Fruit fly (Drosophila melanogaster) whole organism, embryonic: Measurements from ENCODE around the gene Cyp1.

ENCODE experiments used
- Atf-2 ChIP-seq: fragments of 200-800 bp; sonication (Bioruptor generic); optimal IDR thresholded peaks from 2 replicates; lab custom pipeline; 2016; ENCODE audit warnings: missing biosample characterization, missing genetic modification characterization
- Atf6 ChIP-seq: fragments of 200-800 bp; sonication (Bioruptor generic); IDR thresholded peaks from 2 replicates; pipeline ENCODE4 v1.3.6; 2022; ENCODE audit warnings: missing biosample characterization, missing genetic modification characterization
- Blimp-1 ChIP-seq: fragments of 200-800 bp; sonication (Bioruptor generic); optimal IDR thresholded peaks from 3 replicates; lab custom pipeline; 2018; ENCODE audit warnings: missing biosample characterization, missing genetic modification characterization, mild to moderate bottlenecking, moderate library complexity, missing genetic modification reagents
- CG10979 ChIP-seq: fragments of 200-800 bp; sonication (Bioruptor generic); optimal IDR thresholded peaks from 2 replicates; lab custom pipeline; 2018; ENCODE audit warnings: missing biosample characterization, mild to moderate bottlenecking, missing genetic modification characterization, moderate library complexity
- CG12299 ChIP-seq: fragments of 200-800 bp; sonication (Bioruptor generic); optimal IDR thresholded peaks from 2 replicates; lab custom pipeline; 2018; ENCODE audit warnings: missing biosample characterization, mild to moderate bottlenecking, missing genetic modification characterization
- CG13624 ChIP-seq: fragments of 200-800 bp; sonication (Bioruptor generic); optimal IDR thresholded peaks from 2 replicates; lab custom pipeline; 2016; ENCODE audit warnings: missing biosample characterization, missing genetic modification characterization
- CG1529 ChIP-seq: fragments of 200-800 bp; sonication (Bioruptor generic); optimal IDR thresholded peaks from 3 replicates; lab custom pipeline; 2018; ENCODE audit warnings: missing biosample characterization, missing genetic modification characterization
- CG1647 ChIP-seq: fragments of 200-800 bp; sonication (Bioruptor generic); optimal IDR thresholded peaks from 3 replicates; lab custom pipeline; 2016; ENCODE audit warnings: missing biosample characterization, missing genetic modification characterization
- CG17361 ChIP-seq: fragments of 200-800 bp; sonication (Bioruptor generic); IDR thresholded peaks from 3 replicates; pipeline ENCODE4 v1.3.6; 2022; ENCODE audit warnings: missing biosample characterization, missing genetic modification characterization
- CG2889 ChIP-seq: fragments of 200-800 bp; sonication (Bioruptor generic); IDR thresholded peaks from 3 replicates; pipeline ENCODE4 v1.3.6; 2022; ENCODE audit warnings: missing biosample characterization, missing genetic modification characterization
- CG30403 ChIP-seq: fragments of 200-800 bp; sonication (Bioruptor generic); optimal IDR thresholded peaks from 3 replicates; lab custom pipeline; 2016; ENCODE audit warnings: missing biosample characterization, missing genetic modification characterization
- CG32767 ChIP-seq: fragments of 200-800 bp; sonication (Bioruptor generic); IDR thresholded peaks from 2 replicates; pipeline ENCODE4 v1.3.6; 2022; ENCODE audit warnings: missing biosample characterization, missing genetic modification characterization
- CG34224 ChIP-seq: fragments of 200-800 bp; sonication (Bioruptor generic); IDR thresholded peaks from 3 replicates; pipeline ENCODE4 v1.3.6; 2022; ENCODE audit warnings: missing biosample characterization, missing genetic modification characterization; ENCODE audit not compliant: partially characterized antibody
- CG43689 ChIP-seq: fragments of 200-800 bp; sonication (Bioruptor generic); IDR thresholded peaks from 2 replicates; pipeline ENCODE4 v1.3.6; 2022; ENCODE audit warnings: missing biosample characterization, missing genetic modification characterization
- CG4820 ChIP-seq: fragments of 200-800 bp; sonication (Bioruptor generic); optimal IDR thresholded peaks from 3 replicates; lab custom pipeline; 2016; ENCODE audit warnings: missing biosample characterization, missing genetic modification characterization
- CG6175 ChIP-seq: fragments of 200-800 bp; sonication (Bioruptor generic); IDR thresholded peaks from 3 replicates; pipeline ENCODE4 v1.3.6; 2022; ENCODE audit warnings: missing biosample characterization, missing genetic modification characterization
- CG6689 ChIP-seq: fragments of 200-800 bp; sonication (Bioruptor generic); IDR thresholded peaks from 2 replicates; pipeline ENCODE4 v1.3.6; 2022; ENCODE audit warnings: missing biosample characterization, missing genetic modification characterization
- CG7928 ChIP-seq: fragments of 200-800 bp; sonication (Bioruptor generic); optimal IDR thresholded peaks from 2 replicates; lab custom pipeline; 2017; ENCODE audit warnings: missing biosample characterization, mild to moderate bottlenecking, missing genetic modification characterization
- CG8944 ChIP-seq: fragments of 200-800 bp; sonication (Bioruptor generic); optimal IDR thresholded peaks from 3 replicates; lab custom pipeline; 2016; ENCODE audit warnings: missing biosample characterization, missing genetic modification characterization
- CG9797 ChIP-seq: fragments of 200-800 bp; sonication (Bioruptor generic); optimal IDR thresholded peaks from 3 replicates; lab custom pipeline; 2018; ENCODE audit warnings: missing biosample characterization, mild to moderate bottlenecking, missing genetic modification characterization
- CG9876 ChIP-seq: fragments of 200-800 bp; sonication (Bioruptor generic); optimal IDR thresholded peaks from 2 replicates; lab custom pipeline; 2016; ENCODE audit warnings: missing biosample characterization, missing genetic modification characterization
- CG9932 ChIP-seq: fragments of 200-800 bp; sonication (Bioruptor generic); IDR thresholded peaks from 2 replicates; pipeline ENCODE4 v1.3.6; 2022; ENCODE audit warnings: missing biosample characterization, missing genetic modification characterization
- D19A ChIP-seq: fragments of 200-800 bp; optimal IDR thresholded peaks from 3 replicates; lab custom pipeline; 2019; ENCODE audit warnings: missing biosample characterization, mild to moderate bottlenecking, missing genetic modification characterization, moderate library complexity
- Drgx ChIP-seq: fragments of 200-800 bp; sonication (Bioruptor generic); IDR thresholded peaks from 2 replicates; pipeline ENCODE4 v1.3.6; 2022; ENCODE audit warnings: missing biosample characterization, missing genetic modification characterization
- Fer1 ChIP-seq: fragments of 200-800 bp; sonication (Bioruptor generic); optimal IDR thresholded peaks from 2 replicates; lab custom pipeline; 2017; ENCODE audit warnings: missing biosample characterization, mild to moderate bottlenecking, missing genetic modification characterization
- HLHmδ ChIP-seq: fragments of 200-800 bp; sonication (Bioruptor generic); optimal IDR thresholded peaks from 2 replicates; lab custom pipeline; 2018; ENCODE audit warnings: missing biosample characterization, mild to moderate bottlenecking, missing genetic modification characterization, moderate library complexity
- Hey ChIP-seq: fragments of 200-800 bp; sonication (Bioruptor generic); optimal IDR thresholded peaks from 3 replicates; lab custom pipeline; 2018; ENCODE audit warnings: missing biosample characterization, mild to moderate bottlenecking, missing genetic modification characterization
- NC2α ChIP-seq: fragments of 200-800 bp; sonication (Bioruptor generic); optimal IDR thresholded peaks from 2 replicates; lab custom pipeline; 2016; ENCODE audit warnings: missing biosample characterization, missing genetic modification characterization
- NfI ChIP-seq: fragments of 200-800 bp; sonication (Bioruptor generic); optimal IDR thresholded peaks from 3 replicates; lab custom pipeline; 2018; ENCODE audit warnings: missing biosample characterization, mild to moderate bottlenecking, missing genetic modification characterization, moderate library complexity
- Oli ChIP-seq: fragments of 200-800 bp; sonication (Bioruptor generic); optimal IDR thresholded peaks from 2 replicates; lab custom pipeline; 2018; ENCODE audit warnings: missing biosample characterization, mild to moderate bottlenecking, missing genetic modification characterization, moderate library complexity
- PHDP ChIP-seq: fragments of 200-800 bp; sonication (Bioruptor generic); optimal IDR thresholded peaks from 3 replicates; lab custom pipeline; 2018; ENCODE audit warnings: missing biosample characterization, mild to moderate bottlenecking, missing genetic modification characterization, moderate library complexity
- Ravus ChIP-seq: fragments of 200-800 bp; sonication (Bioruptor generic); IDR thresholded peaks from 2 replicates; pipeline ENCODE4 v1.3.6; 2022; ENCODE audit warnings: missing biosample characterization, missing genetic modification characterization
- bowl ChIP-seq: fragments of 200-800 bp; sonication (Bioruptor generic); IDR thresholded peaks from 2 replicates; pipeline ENCODE4 v1.3.6; 2022; ENCODE audit warnings: missing biosample characterization, missing genetic modification characterization
- cas ChIP-seq: fragments of 200-800 bp; sonication (Bioruptor generic); IDR thresholded peaks from 2 replicates; pipeline ENCODE4 v1.3.6; 2022; ENCODE audit warnings: missing biosample characterization, missing genetic modification characterization
- chif ChIP-seq, 2 experiments: fragments of 200-800 bp; sonication (Bioruptor generic); optimal IDR thresholded peaks; 3 replicates each; lab custom pipeline; 2016; ENCODE audit warnings: missing biosample characterization in 2 of 2, missing genetic modification characterization in 2 of 2
- ci ChIP-seq: fragments of 200-800 bp; sonication (Bioruptor generic); IDR thresholded peaks from 3 replicates; pipeline ENCODE4 v1.3.6; 2022; ENCODE audit warnings: missing biosample characterization, missing genetic modification characterization
- crp ChIP-seq, 2 experiments: fragments of 200-800 bp; sonication (Bioruptor generic); optimal IDR thresholded peaks; 2 replicates in 1 of 2; 3 replicates in 1 of 2; lab custom pipeline; 2017; ENCODE audit warnings: missing biosample characterization in 2 of 2, missing genetic modification characterization in 2 of 2, mild to moderate bottlenecking in 1 of 2, moderate library complexity in 1 of 2
- fru ChIP-seq: fragments of >200 bp; optimal IDR thresholded peaks from 2 replicates; lab custom pipeline; 2017
- gro ChIP-seq: fragments of 200-800 bp; sonication (Bioruptor generic); optimal IDR thresholded peaks from 2 replicates; lab custom pipeline; 2016; ENCODE audit warnings: missing biosample characterization, missing genetic modification characterization
- kah ChIP-seq: fragments of 200-800 bp; sonication (Bioruptor generic); optimal IDR thresholded peaks from 2 replicates; lab custom pipeline; 2018; ENCODE audit warnings: missing biosample characterization, mild to moderate bottlenecking, missing genetic modification characterization
- luna ChIP-seq: fragments of 200-800 bp; sonication (Bioruptor generic); optimal IDR thresholded peaks from 2 replicates; lab custom pipeline; 2016; ENCODE audit warnings: missing biosample characterization, missing genetic modification characterization
- psq ChIP-seq: fragments of 200-800 bp; sonication (Bioruptor generic); optimal IDR thresholded peaks from 2 replicates; lab custom pipeline; 2017; ENCODE audit warnings: missing biosample characterization, missing genetic modification characterization
- run ChIP-seq: fragments of 200-800 bp; sonication (Bioruptor generic); optimal IDR thresholded peaks from 3 replicates; lab custom pipeline; 2018; ENCODE audit warnings: missing biosample characterization, mild to moderate bottlenecking, missing genetic modification characterization
- schlank ChIP-seq: fragments of 200-800 bp; sonication (Bioruptor generic); optimal IDR thresholded peaks from 2 replicates; lab custom pipeline; 2018; ENCODE audit warnings: missing biosample characterization, mild to moderate bottlenecking, missing genetic modification characterization
- sisA ChIP-seq: fragments of 200-800 bp; sonication (Bioruptor generic); IDR thresholded peaks from 2 replicates; pipeline ENCODE4 v1.3.6; 2022; ENCODE audit warnings: missing biosample characterization, missing genetic modification characterization
- slou ChIP-seq: fragments of 200-800 bp; sonication (Bioruptor generic); optimal IDR thresholded peaks from 3 replicates; lab custom pipeline; 2016; ENCODE audit warnings: missing biosample characterization, missing genetic modification characterization
- stc ChIP-seq: fragments of 200-800 bp; sonication (Bioruptor generic); IDR thresholded peaks from 2 replicates; pipeline ENCODE4 v1.3.6; 2022; ENCODE audit warnings: missing biosample characterization, missing genetic modification characterization
- sug ChIP-seq: fragments of 200-800 bp; optimal IDR thresholded peaks from 2 replicates; lab custom pipeline; 2019; ENCODE audit warnings: missing biosample characterization, mild to moderate bottlenecking, missing genetic modification characterization, moderate library complexity
- unpg ChIP-seq: fragments of 200-800 bp; sonication (Bioruptor generic); optimal IDR thresholded peaks from 3 replicates; lab custom pipeline; 2018; ENCODE audit warnings: missing biosample characterization, mild to moderate bottlenecking, missing genetic modification characterization, moderate library complexity
- zen ChIP-seq: fragments of 200-800 bp; sonication (Bioruptor generic); optimal IDR thresholded peaks from 3 replicates; lab custom pipeline; 2018; ENCODE audit warnings: missing biosample characterization, mild to moderate bottlenecking, missing genetic modification characterization, moderate library complexity
- zen2 ChIP-seq: fragments of 200-800 bp; sonication (Bioruptor generic); IDR thresholded peaks from 3 replicates; pipeline ENCODE4 v1.3.6; 2022; ENCODE audit warnings: missing biosample characterization, missing genetic modification characterization; ENCODE audit not compliant: partially characterized antibody
- zf30C ChIP-seq: fragments of 200-800 bp; sonication (Bioruptor generic); optimal IDR thresholded peaks from 3 replicates; lab custom pipeline; 2018; ENCODE audit warnings: missing biosample characterization, mild to moderate bottlenecking, missing genetic modification characterization

Cyp1 gene

DNA sequence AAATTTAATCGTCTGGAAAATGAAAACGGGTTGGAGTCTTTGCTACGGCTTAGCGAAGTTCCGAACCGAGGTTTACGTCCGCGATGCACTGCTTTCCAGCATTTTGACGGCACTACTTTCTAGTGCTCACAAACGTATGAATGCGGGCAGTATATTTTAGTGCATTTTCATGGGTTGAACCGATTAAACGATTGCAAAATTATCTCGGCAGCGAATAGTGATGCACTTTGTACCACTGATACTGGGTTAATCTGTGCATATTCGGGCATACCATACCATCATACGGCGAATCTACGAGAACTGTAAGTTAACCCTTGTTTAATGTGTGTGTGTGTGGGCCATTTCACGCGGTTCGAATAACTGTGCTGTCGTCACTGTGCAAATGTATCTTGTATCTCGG, 49.4 kb downstream of the Cyp1 start, which contains the start of gene Mfe2 (continued):
- TF ChIP-seq zf30C (no peak), CG10979 (tag; lab: Kevin White, UChicago) (peak; percentile 6), PHDP (tag; lab: Kevin White, UChicago) (no peak), cas (GFP tag; lab: Robert Waterston, UW) (no peak), bowl (GFP tag; lab: Robert Waterston, UW) (no peak), CG4820 (peak; percentile 35), crp (GFP tag; optimal IDR thresholded peaks at IDR 0.05; lab: Kevin White, UChicago) (peak in 1 of 2 experiments; percentile 14), slou (GFP tag; lab: Kevin White, UChicago) (peak; percentile 57), Atf-2 (GFP tag; lab: Kevin White, UChicago) (no peak), CG1529 (no peak), NC2α (GFP tag; lab: Kevin White, UChicago) (peak; percentile 1), CG30403 (peak; percentile 55), gro (GFP tag; lab: Kevin White, UChicago) (peak; percentile 70), Blimp-1 (GFP tag; lab: Kevin White, UChicago) (no peak), CG8944 (GFP tag; lab: Kevin White, UChicago) (peak; percentile 70), CG1647 (GFP tag; lab: Kevin White, UChicago) (peak; percentile 44), zen (tag; lab: Kevin White, UChicago) (peak; percentile 44), Drgx (GFP tag; lab: Robert Waterston, UW) (peak; percentile 28; the same call in 1 of the 2 replicates), CG9797 (GFP tag; lab: Kevin White, UChicago) (peak; percentile 85), sisA (GFP tag; lab: Robert Waterston, UW) (peak; percentile 36; the same call in 1 of the 2 replicates), CG12299 (tag; lab: Kevin White, UChicago) (no peak), Ravus (GFP tag; lab: Robert Waterston, UW) (no peak), Hey (tag; lab: Kevin White, UChicago) (no peak), CG9932 (GFP tag; lab: Robert Waterston, UW) (peak; percentile 84), psq (no peak), CG17361 (GFP tag; lab: Robert Waterston, UW) (no peak), run (no peak), CG43689 (no peak), CG34224 (GFP tag; lab: Robert Waterston, UW) (no peak), sug (tag; lab: Kevin White, UChicago) (peak; percentile 32), zen2 (GFP tag; lab: Robert Waterston, UW) (no peak), Atf6 (GFP tag; lab: Robert Waterston, UW) (no peak), CG9876 (GFP tag; lab: Kevin White, UChicago) (peak; percentile 47), NfI (peak; percentile 46), CG6175 (0 out of 3 replicates have a peak, but pooled peaks have one; percentile 11), luna (GFP tag; lab: Kevin White, UChicago) (peak; percentile 9), ci (GFP tag; lab: Robert Waterston, UW) (peak; percentile 65; the same call in 1 of the 3 replicates), fru (lab: Kevin White, UChicago) (no peak), schlank (tag; lab: Kevin White, UChicago) (no peak), CG13624 (peak; percentile 62), CG6689 (GFP tag; lab: Robert Waterston, UW) (no peak), D19A (no peak), kah (GFP tag; lab: Kevin White, UChicago) (peak; percentile 13), CG2889 (GFP tag; lab: Robert Waterston, UW) (no peak), CG7928 (GFP tag; lab: Kevin White, UChicago) (peak; percentile 44), HLHmδ (GFP tag; lab: Kevin White, UChicago) (no peak), CG32767 (no peak), Oli (tag; lab: Kevin White, UChicago) (no peak), chif (GFP tag; optimal IDR thresholded peaks at IDR 0.05; lab: Kevin White, UChicago) (peak; percentile 29 to 65), stc (no peak), unpg (GFP tag; lab: Kevin White, UChicago) (peak; percentile 36), Fer1 (GFP tag; lab: Kevin White, UChicago) (no peak)
